Worm (Caenorhabditis elegans) whole organism, L3 larva: Measurements from ENCODE around the gene grl-26.

Source experiments
- daf-12 ChIP-seq: fragments of 150-350 bp; optimal IDR thresholded peaks from 2 replicates; lab custom pipeline; 2014; ENCODE audit warnings: missing biosample characterization, missing genetic modification reagents, missing genetic modification characterization
- elt-3 ChIP-seq, 3 experiments: fragments of 150-350 bp in 1 of 3; sonication (generic microtip) in 2 of 3; optimal IDR thresholded peaks; 2 replicates in 2 of 3; 4 replicates in 1 of 3; lab custom pipeline; 2014 to 2017; ENCODE audit warnings: missing biosample characterization in 3 of 3, missing genetic modification characterization in 3 of 3
- eor-1 ChIP-seq, 2 experiments: fragments of 150-350 bp; optimal IDR thresholded peaks; 2 replicates each; lab custom pipeline; 2014 to 2018; ENCODE audit warnings: missing biosample characterization in 2 of 2, missing genetic modification characterization in 2 of 2
- nhr-11 ChIP-seq: fragments of 150-350 bp; optimal IDR thresholded peaks from 2 replicates; lab custom pipeline; 2014; ENCODE audit warnings: missing biosample characterization, missing genetic modification characterization
- nhr-12 ChIP-seq: fragments of 150-350 bp; optimal IDR thresholded peaks from 2 replicates; lab custom pipeline; 2014; ENCODE audit warnings: missing biosample characterization, missing genetic modification characterization
- pqm-1 ChIP-seq: fragments of 150-350 bp; optimal IDR thresholded peaks from 2 replicates; lab custom pipeline; 2017; ENCODE audit warnings: missing biosample characterization, missing genetic modification characterization, inconsistent platforms

DNA sequence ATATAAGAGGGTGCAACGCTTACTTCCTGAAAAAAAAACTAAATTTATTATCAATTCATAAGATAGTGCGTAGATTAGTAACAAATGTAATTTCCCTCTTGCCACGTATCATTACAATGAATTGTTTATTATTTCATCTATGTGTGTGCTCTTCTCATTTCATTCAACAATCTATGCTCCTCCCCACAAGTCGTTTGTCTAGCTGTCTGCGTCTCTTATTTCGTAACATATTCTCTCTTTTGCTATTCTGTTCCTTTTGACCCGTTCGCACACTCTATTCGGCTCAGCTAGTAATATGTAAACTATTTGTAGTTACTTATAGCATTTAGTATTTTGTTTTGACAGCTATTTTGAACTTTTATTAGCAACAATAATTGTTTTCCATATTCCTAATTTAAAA is 40.6 kb downstream of the grl-26 start:
- TF ChIP-seq pqm-1 (tag; lab: Kevin White, UChicago), result no peak
- TF ChIP-seq eor-1 (tag; optimal IDR thresholded peaks at IDR 0.05; lab: Kevin White, UChicago), result no peak
- no peak for TF ChIP-seq daf-12 (tag; lab: Kevin White, UChicago)
- TF ChIP-seq elt-3 (tag; optimal IDR thresholded peaks at IDR 0.05; lab: Kevin White, UChicago), result no peak
- TF ChIP-seq nhr-11 (tag; lab: Kevin White, UChicago), result no peak
- no peak for TF ChIP-seq nhr-12 (tag; lab: Kevin White, UChicago)
